Fruit fly (Drosophila melanogaster): Measurements from ENCODE around the gene Hsc70-3.
A peak's percentile ranks its signal among the peaks of the same experiment; 100 is the strongest.

Hsc70-3 gene

dm6 chrX:11846049-11846718, 39.3 kb upstream of the Hsc70-3 start, which contains the start of gene CG15740 (continued):
- TF ChIP-seq tap (tag; optimal IDR thresholded peaks at IDR 0.05) (no peak), Hmx (GFP tag; optimal IDR thresholded peaks at IDR 0.05) (no peak), CG9215 (GFP tag; IDR thresholded peaks at IDR 0.05) (no peak), CG14050 (GFP tag; IDR thresholded peaks at IDR 0.05) (peak; percentile 29; the same call in 2 of the 3 replicates), nmo (GFP tag; optimal IDR thresholded peaks at IDR 0.05) (peak; percentile 45), CG15514 (GFP tag; optimal IDR thresholded peaks at IDR 0.05) (no peak), B-H1 (GFP tag; IDR thresholded peaks at IDR 0.05) (no peak; the same call in 2 of the 3 replicates), CG14667 (GFP tag; IDR thresholded peaks at IDR 0.05) (peak; percentile 35; the same call in 1 of the 2 replicates), CG32532 (GFP tag; IDR thresholded peaks at IDR 0.05) (peak; percentile 51; the same call in 1 of the 2 replicates), Xrp1 (GFP tag; IDR thresholded peaks at IDR 0.05) (peak; percentile 39; the same call in 1 of the 2 replicates), disco-r (GFP tag; optimal IDR thresholded peaks at IDR 0.05) (no peak), Hand (GFP tag; optimal IDR thresholded peaks at IDR 0.05) (no peak), CG17912 (GFP tag; optimal IDR thresholded peaks at IDR 0.05) (no peak), CG1603 (tag; optimal IDR thresholded peaks at IDR 0.05) (peak; percentile 38), CG9817 (tag; optimal IDR thresholded peaks at IDR 0.05) (no peak), CG3281 (GFP tag; optimal IDR thresholded peaks at IDR 0.05) (no peak), Lim3 (GFP tag; IDR thresholded peaks at IDR 0.05) (0 out of 2 replicates have a peak, but pooled peaks have one; percentile 10), CoRest (tag; optimal IDR thresholded peaks at IDR 0.05) (peak; percentile 32), CG8765 (GFP tag; IDR thresholded peaks at IDR 0.05) (no peak), CG6654 (GFP tag; optimal IDR thresholded peaks at IDR 0.05) (no peak), ERR (GFP tag; optimal IDR thresholded peaks at IDR 0.05) (no peak), fu2 (GFP tag; optimal IDR thresholded peaks at IDR 0.05) (no peak), MESR4 (GFP tag; optimal IDR thresholded peaks at IDR 0.05) (no peak), unc-4 (GFP tag; IDR thresholded peaks at IDR 0.05; ENCODE audit: partially characterized antibody) (no peak), pum (GFP tag; optimal IDR thresholded peaks at IDR 0.05) (peak; percentile 46), pan (optimal IDR thresholded peaks at IDR 0.05) (no peak), pan (GFP tag; optimal IDR thresholded peaks at IDR 0.05 in 1 of 2, IDR thresholded peaks at IDR 0.05 in 1 of 2) (peak in 1 of 2 experiments; percentile 55), Jarid2 (GFP tag; optimal IDR thresholded peaks at IDR 0.05) (no peak), onecut (GFP tag; IDR thresholded peaks at IDR 0.05) (no peak), CG18476 (GFP tag; optimal IDR thresholded peaks at IDR 0.05) (no peak), CrebB (tag; optimal IDR thresholded peaks at IDR 0.05) (no peak), CG4854 (GFP tag; optimal IDR thresholded peaks at IDR 0.05) (no peak), CG8281 (tag; optimal IDR thresholded peaks at IDR 0.05) (no peak), tin (GFP tag; optimal IDR thresholded peaks at IDR 0.05) (no peak), Sry-β (GFP tag; optimal IDR thresholded peaks at IDR 0.05) (no peak), Blimp-1 (GFP tag; optimal IDR thresholded peaks at IDR 0.05) (no peak), bsh (GFP tag; optimal IDR thresholded peaks at IDR 0.05) (no peak), TFAM (GFP tag; optimal IDR thresholded peaks at IDR 0.05) (no peak), CG31365 (tag; optimal IDR thresholded peaks at IDR 0.05) (no peak), CG18619 (GFP tag; optimal IDR thresholded peaks at IDR 0.05) (no peak), CG11247 (GFP tag; IDR thresholded peaks at IDR 0.05) (no peak), CG9727 (GFP tag; optimal IDR thresholded peaks at IDR 0.05) (peak; percentile 16), sug (tag; optimal IDR thresholded peaks at IDR 0.05) (no peak), Vsx1 (GFP tag; optimal IDR thresholded peaks at IDR 0.05) (no peak), CG2116 (GFP tag; optimal IDR thresholded peaks at IDR 0.05) (no peak), cwo (GFP tag; optimal IDR thresholded peaks at IDR 0.05) (no peak), CG15011 (GFP tag; optimal IDR thresholded peaks at IDR 0.05) (no peak), unpg (GFP tag; optimal IDR thresholded peaks at IDR 0.05) (peak; percentile 16), esg (GFP tag; conservative IDR thresholded peaks at IDR 0.05) (peak; percentile 69), h (optimal IDR thresholded peaks at IDR 0.05) (no peak)
